Worm (Caenorhabditis elegans): ENCODE data around the gene max-1.

Gene max-1

DNA sequence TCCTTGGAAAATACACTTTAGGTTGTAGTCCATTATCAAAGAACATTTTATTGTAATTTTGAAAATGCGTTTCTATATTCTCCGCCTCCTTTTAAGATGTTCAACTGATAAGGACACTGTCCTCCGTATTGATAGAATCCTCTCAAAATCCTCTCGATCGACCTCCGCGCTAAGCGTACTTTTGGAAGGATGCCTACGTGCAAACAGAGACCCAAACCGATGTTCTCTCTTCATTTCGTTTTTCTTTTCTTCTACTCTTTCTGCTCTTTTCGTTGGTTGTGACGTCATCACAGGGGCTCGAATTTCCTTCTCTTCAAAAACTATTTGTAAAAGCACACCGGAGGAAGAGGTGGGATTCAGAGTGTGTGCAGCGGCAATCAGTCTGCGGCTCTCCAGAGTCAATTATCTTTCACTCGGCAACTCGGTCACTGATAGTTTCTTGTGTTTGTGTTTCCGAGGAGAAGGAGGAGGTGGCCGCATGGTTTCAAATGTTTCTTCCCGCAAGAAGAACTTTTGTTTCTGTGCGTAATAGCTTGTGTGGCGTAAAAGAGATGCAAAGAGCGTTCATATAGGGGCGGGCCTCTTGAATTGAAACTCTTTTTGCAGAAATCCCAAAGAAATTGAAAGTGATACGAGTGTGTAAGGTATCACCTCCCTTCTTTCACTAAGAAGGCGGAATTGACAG lies 37.4 kb downstream of the max-1 start, which contains the start of gene C34B4.2:
TSS of gene C34B4.2 (plus strand) at position 614 of the 685 bp plus-strand sequence.
- TF ChIP-seq tbx-37 (GFP tag; conservative IDR thresholded peaks at IDR 0.05), result no peak
- TF ChIP-seq aly-1 (tag; optimal IDR thresholded peaks at IDR 0.05), result no peak
- TF ChIP-seq F13C5.2 (tag; optimal IDR thresholded peaks at IDR 0.05), result no peak
- no peak for TF ChIP-seq tbx-11 (GFP tag; IDR thresholded peaks at IDR 0.05)
- no peak for TF ChIP-seq ceh-36 (tag; optimal IDR thresholded peaks at IDR 0.05)
- no peak for TF ChIP-seq tra-4 (tag; optimal IDR thresholded peaks at IDR 0.05)
- no peak for TF ChIP-seq hnd-1 (tag; optimal IDR thresholded peaks at IDR 0.05)
- no peak for TF ChIP-seq sea-1 (GFP tag; conservative IDR thresholded peaks at IDR 0.05)

DNA sequence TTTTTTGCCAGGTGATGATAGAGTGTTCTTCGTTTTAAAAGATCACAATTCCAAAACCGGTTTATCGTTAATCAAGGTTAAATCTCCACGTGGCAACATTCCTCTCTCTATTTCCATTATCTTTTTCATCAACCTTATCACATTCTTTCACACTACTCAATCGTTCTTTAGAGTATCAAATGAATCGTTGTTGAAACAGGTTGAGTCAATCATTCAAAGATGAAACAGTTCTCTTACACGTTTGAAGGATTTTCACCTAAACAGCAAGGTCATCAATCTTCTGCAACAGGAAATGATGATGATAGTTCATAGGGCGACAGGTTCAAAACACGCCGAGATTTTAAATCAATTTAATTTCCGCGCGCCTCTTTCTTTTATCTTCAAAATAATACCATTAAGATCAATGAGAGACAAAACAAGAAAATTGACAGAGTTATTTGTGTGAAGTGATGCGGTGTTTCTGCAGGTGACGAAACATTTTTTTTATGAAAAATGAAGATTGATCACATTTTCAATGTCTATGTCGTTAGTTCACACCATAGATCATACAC lies 38.7 kb downstream of the max-1 start:
- TF ChIP-seq tbx-11 (GFP tag; IDR thresholded peaks at IDR 0.05) (no peak), hmbx-1 (tag; optimal IDR thresholded peaks at IDR 0.05) (no peak), hnd-1 (tag; optimal IDR thresholded peaks at IDR 0.05) (no peak), ceh-13 (GFP tag; optimal IDR thresholded peaks at IDR 0.05) (no peak), ama-1 (optimal IDR thresholded peaks at IDR 0.05) (no peak), aly-1 (tag; optimal IDR thresholded peaks at IDR 0.05) (no peak), tbx-37 (GFP tag; conservative IDR thresholded peaks at IDR 0.05) (no peak), tra-4 (tag; optimal IDR thresholded peaks at IDR 0.05) (no peak), F13C5.2 (tag; optimal IDR thresholded peaks at IDR 0.05) (no peak), hmg-4 (GFP tag; optimal IDR thresholded peaks at IDR 0.05) (no peak), flt-1 (GFP tag; IDR thresholded peaks at IDR 0.05) (no peak), sea-1 (GFP tag; conservative IDR thresholded peaks at IDR 0.05) (no peak), ets-7 (tag; optimal IDR thresholded peaks at IDR 0.05) (no peak), pes-1 (GFP tag; IDR thresholded peaks at IDR 0.05) (no peak), scrt-1 (GFP tag; IDR thresholded peaks at IDR 0.05) (no peak), B0310.2 (tag; optimal IDR thresholded peaks at IDR 0.05) (no peak), ceh-36 (tag; optimal IDR thresholded peaks at IDR 0.05) (no peak)

DNA sequence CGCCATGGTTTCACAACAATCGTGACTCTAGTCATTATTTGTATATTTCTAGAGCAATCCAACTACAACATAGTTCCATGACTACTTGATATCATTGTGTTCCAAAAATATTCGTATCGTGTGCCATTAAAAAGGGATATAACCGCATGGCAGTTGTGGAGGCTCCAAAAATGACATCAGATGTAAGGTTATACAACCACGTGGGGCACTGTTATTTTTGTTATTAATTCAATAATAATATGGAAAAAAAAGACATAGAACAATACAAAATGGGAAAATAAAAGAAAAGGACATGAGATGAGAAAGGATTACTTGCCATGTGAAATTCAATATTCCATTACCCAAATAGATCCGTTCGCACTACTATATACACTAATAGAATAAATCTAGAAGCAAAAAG lies 44.6 kb downstream of the max-1 start:
- TF ChIP-seq tra-4 (tag; optimal IDR thresholded peaks at IDR 0.05), result no peak
- no peak for TF ChIP-seq ceh-13 (GFP tag; optimal IDR thresholded peaks at IDR 0.05)
- no peak for TF ChIP-seq B0310.2 (tag; optimal IDR thresholded peaks at IDR 0.05)
- TF ChIP-seq ets-7 (tag; optimal IDR thresholded peaks at IDR 0.05), result no peak

- TF ChIP-seq sea-1 (GFP tag; conservative IDR thresholded peaks at IDR 0.05) (no peak), F13C5.2 (tag; optimal IDR thresholded peaks at IDR 0.05) (no peak), ets-7 (tag; optimal IDR thresholded peaks at IDR 0.05) (no peak), hmg-4 (GFP tag; optimal IDR thresholded peaks at IDR 0.05) (no peak), hmbx-1 (tag; optimal IDR thresholded peaks at IDR 0.05) (no peak), ama-1 (optimal IDR thresholded peaks at IDR 0.05) (no peak), tbx-11 (GFP tag; IDR thresholded peaks at IDR 0.05) (no peak), hnd-1 (tag; optimal IDR thresholded peaks at IDR 0.05) (no peak), ceh-36 (tag; optimal IDR thresholded peaks at IDR 0.05) (no peak), tra-4 (tag; optimal IDR thresholded peaks at IDR 0.05) (no peak), aly-1 (tag; optimal IDR thresholded peaks at IDR 0.05) (no peak), B0310.2 (tag; optimal IDR thresholded peaks at IDR 0.05) (no peak), scrt-1 (GFP tag; IDR thresholded peaks at IDR 0.05) (no peak), flt-1 (GFP tag; IDR thresholded peaks at IDR 0.05) (no peak)
These were observed 45.9 kb downstream of the max-1 start for ce11 chrV:13074148-13074547.

- TF ChIP-seq ets-7 (tag; optimal IDR thresholded peaks at IDR 0.05) (no peak), ceh-36 (tag; optimal IDR thresholded peaks at IDR 0.05) (no peak), ceh-13 (GFP tag; optimal IDR thresholded peaks at IDR 0.05) (no peak), scrt-1 (GFP tag; IDR thresholded peaks at IDR 0.05) (no peak), tra-4 (tag; optimal IDR thresholded peaks at IDR 0.05) (no peak), ama-1 (optimal IDR thresholded peaks at IDR 0.05) (no peak), flt-1 (GFP tag; IDR thresholded peaks at IDR 0.05) (no peak), tbx-37 (GFP tag; conservative IDR thresholded peaks at IDR 0.05) (no peak), B0310.2 (tag; optimal IDR thresholded peaks at IDR 0.05) (no peak)
These were observed 46.9 kb downstream of the max-1 start for ce11 chrV:13073145-13073544.

DNA sequence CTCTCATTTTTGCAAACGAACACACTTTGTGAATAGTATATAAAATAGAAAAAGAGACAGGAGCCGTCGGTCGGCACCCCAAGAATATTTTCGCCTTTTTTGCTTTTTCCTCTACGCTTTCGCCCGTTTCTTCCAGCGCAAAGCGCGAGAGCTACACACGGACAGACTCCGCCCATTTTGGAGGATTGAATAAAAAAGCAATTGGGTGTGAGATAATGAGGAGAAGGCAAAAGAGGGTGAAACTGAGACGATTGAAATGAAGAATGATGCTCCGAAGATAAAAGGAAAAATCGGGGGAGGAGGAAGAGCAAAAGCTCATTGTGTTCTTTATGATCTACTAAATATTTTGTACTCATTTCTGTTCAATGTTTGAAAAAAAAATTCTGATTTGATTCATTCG lies 49.0 kb downstream of the max-1 start, which contains the start of gene C34B4.3:
TSS of gene C34B4.3 (minus strand) at position 101 of the 400 bp plus-strand sequence.
- no peak for TF ChIP-seq hmbx-1 (tag; optimal IDR thresholded peaks at IDR 0.05)
- no peak for TF ChIP-seq F13C5.2 (tag; optimal IDR thresholded peaks at IDR 0.05)
- TF ChIP-seq flt-1 (GFP tag; IDR thresholded peaks at IDR 0.05), result no peak
- TF ChIP-seq pes-1 (GFP tag; IDR thresholded peaks at IDR 0.05), result no peak
- no peak for TF ChIP-seq ama-1 (optimal IDR thresholded peaks at IDR 0.05)
- TF ChIP-seq scrt-1 (GFP tag; IDR thresholded peaks at IDR 0.05), result no peak
- no peak for TF ChIP-seq ets-7 (tag; optimal IDR thresholded peaks at IDR 0.05)
- TF ChIP-seq aly-1 (tag; optimal IDR thresholded peaks at IDR 0.05), result no peak
- TF ChIP-seq ceh-36 (tag; optimal IDR thresholded peaks at IDR 0.05), result no peak
- TF ChIP-seq tbx-11 (GFP tag; IDR thresholded peaks at IDR 0.05), result no peak
- no peak for TF ChIP-seq tra-4 (tag; optimal IDR thresholded peaks at IDR 0.05)
- TF ChIP-seq ceh-13 (GFP tag; optimal IDR thresholded peaks at IDR 0.05), result no peak
- TF ChIP-seq hnd-1 (tag; optimal IDR thresholded peaks at IDR 0.05), result no peak
- no peak for TF ChIP-seq hmg-4 (GFP tag; optimal IDR thresholded peaks at IDR 0.05)
- no peak for TF ChIP-seq sea-1 (GFP tag; conservative IDR thresholded peaks at IDR 0.05)
- no peak for TF ChIP-seq tbx-37 (GFP tag; conservative IDR thresholded peaks at IDR 0.05)
- TF ChIP-seq B0310.2 (tag; optimal IDR thresholded peaks at IDR 0.05), result no peak

- TF ChIP-seq hmbx-1 (tag; optimal IDR thresholded peaks at IDR 0.05) (no peak), ets-7 (tag; optimal IDR thresholded peaks at IDR 0.05) (no peak), B0310.2 (tag; optimal IDR thresholded peaks at IDR 0.05) (no peak), ceh-13 (GFP tag; optimal IDR thresholded peaks at IDR 0.05) (no peak), tbx-11 (GFP tag; IDR thresholded peaks at IDR 0.05) (no peak), tra-4 (tag; optimal IDR thresholded peaks at IDR 0.05) (no peak), hmg-4 (GFP tag; optimal IDR thresholded peaks at IDR 0.05) (no peak), aly-1 (tag; optimal IDR thresholded peaks at IDR 0.05) (no peak), flt-1 (GFP tag; IDR thresholded peaks at IDR 0.05) (no peak), hnd-1 (tag; optimal IDR thresholded peaks at IDR 0.05) (no peak), ama-1 (optimal IDR thresholded peaks at IDR 0.05) (no peak), sea-1 (GFP tag; conservative IDR thresholded peaks at IDR 0.05) (no peak), F13C5.2 (tag; optimal IDR thresholded peaks at IDR 0.05) (no peak), ceh-36 (tag; optimal IDR thresholded peaks at IDR 0.05) (no peak), pes-1 (GFP tag; IDR thresholded peaks at IDR 0.05) (no peak), scrt-1 (GFP tag; IDR thresholded peaks at IDR 0.05) (no peak), tbx-37 (GFP tag; conservative IDR thresholded peaks at IDR 0.05) (no peak)
These were observed 49.7 kb downstream of the max-1 start for ce11 chrV:13070278-13070677.
